Fruit fly (Drosophila melanogaster) whole organism, embryonic: ENCODE measurements around the gene dgt2.

ENCODE experiments used
- Adf1 ChIP-seq: fragments of 200-800 bp; sonication (Bioruptor generic); IDR thresholded peaks from 2 replicates; pipeline ENCODE4 v1.3.6; 2022; ENCODE audit warnings: missing biosample characterization, missing genetic modification characterization
- Atf3 ChIP-seq: fragments of 200-800 bp; sonication (Bioruptor generic); optimal IDR thresholded peaks from 3 replicates; lab custom pipeline; 2016; ENCODE audit warnings: missing biosample characterization, missing genetic modification characterization
- Blimp-1 ChIP-seq: fragments of 200-800 bp; sonication (Bioruptor generic); optimal IDR thresholded peaks from 3 replicates; lab custom pipeline; 2018; ENCODE audit warnings: missing biosample characterization, missing genetic modification characterization, mild to moderate bottlenecking, moderate library complexity, missing genetic modification reagents
- BtbVII ChIP-seq: fragments of 200-800 bp; sonication (Bioruptor generic); optimal IDR thresholded peaks from 3 replicates; lab custom pipeline; 2017; ENCODE audit warnings: missing biosample characterization, mild to moderate bottlenecking, missing genetic modification characterization
- CG10462 ChIP-seq: fragments of 200-800 bp; sonication (Bioruptor generic); optimal IDR thresholded peaks from 2 replicates; lab custom pipeline; 2016; ENCODE audit warnings: missing biosample characterization, missing genetic modification characterization
- CG11093 ChIP-seq: fragments of 200-800 bp; sonication (Bioruptor generic); IDR thresholded peaks from 3 replicates; pipeline ENCODE4 v1.3.6; 2022; ENCODE audit warnings: missing biosample characterization, missing genetic modification characterization
- CG11247 ChIP-seq: fragments of 200-800 bp; sonication (Bioruptor generic); IDR thresholded peaks from 2 replicates; pipeline ENCODE4 v1.3.6; 2022; ENCODE audit warnings: missing biosample characterization, missing genetic modification characterization
- CG12299 ChIP-seq: fragments of 200-800 bp; sonication (Bioruptor generic); optimal IDR thresholded peaks from 2 replicates; lab custom pipeline; 2018; ENCODE audit warnings: missing biosample characterization, mild to moderate bottlenecking, missing genetic modification characterization
- CG1233 ChIP-seq: fragments of 200-800 bp; sonication (Bioruptor generic); optimal IDR thresholded peaks from 4 replicates; lab custom pipeline; 2018; ENCODE audit warnings: missing biosample characterization, mild to moderate bottlenecking, missing genetic modification characterization
- CG14667 ChIP-seq: fragments of 200-800 bp; sonication (Bioruptor generic); IDR thresholded peaks from 2 replicates; pipeline ENCODE4 v1.3.6; 2022; ENCODE audit warnings: missing biosample characterization, missing genetic modification characterization
- CG17829 ChIP-seq: fragments of 200-800 bp; optimal IDR thresholded peaks from 2 replicates; lab custom pipeline; 2019; ENCODE audit warnings: missing biosample characterization, mild to moderate bottlenecking, missing genetic modification characterization, moderate library complexity
- CG31224 ChIP-seq: fragments of 200-800 bp; sonication (Bioruptor generic); IDR thresholded peaks from 2 replicates; pipeline ENCODE4 v1.3.6; 2022; ENCODE audit warnings: missing biosample characterization, missing genetic modification characterization
- CG34224 ChIP-seq: fragments of 200-800 bp; sonication (Bioruptor generic); IDR thresholded peaks from 3 replicates; pipeline ENCODE4 v1.3.6; 2022; ENCODE audit warnings: missing biosample characterization, missing genetic modification characterization; ENCODE audit not compliant: partially characterized antibody
- CG34376 ChIP-seq: fragments of 200-800 bp; sonication (Bioruptor generic); optimal IDR thresholded peaks from 2 replicates; lab custom pipeline; 2018; ENCODE audit warnings: missing biosample characterization, mild to moderate bottlenecking, missing genetic modification characterization
- CG3726 ChIP-seq: fragments of 200-800 bp; sonication (Bioruptor generic); IDR thresholded peaks from 3 replicates; pipeline ENCODE4, ENCODE4 v1.3.6; 2022; ENCODE audit warnings: missing biosample characterization, missing genetic modification characterization
- CG4707 ChIP-seq: fragments of 200-800 bp; sonication (Bioruptor generic); optimal IDR thresholded peaks from 2 replicates; lab custom pipeline; 2018; ENCODE audit warnings: missing biosample characterization, mild to moderate bottlenecking, missing genetic modification characterization, moderate library complexity
- CG6272 ChIP-seq: fragments of 200-800 bp; sonication (Bioruptor generic); IDR thresholded peaks from 2 replicates; pipeline ENCODE4 v1.3.6; 2022; ENCODE audit warnings: missing biosample characterization, missing genetic modification characterization
- CG6654 ChIP-seq: fragments of 200-800 bp; sonication (Bioruptor generic); optimal IDR thresholded peaks from 2 replicates; lab custom pipeline; 2017; ENCODE audit warnings: missing biosample characterization, mild to moderate bottlenecking, missing genetic modification characterization
- CG7928 ChIP-seq: fragments of 200-800 bp; sonication (Bioruptor generic); optimal IDR thresholded peaks from 2 replicates; lab custom pipeline; 2017; ENCODE audit warnings: missing biosample characterization, mild to moderate bottlenecking, missing genetic modification characterization
- CG7963 ChIP-seq: fragments of 200-800 bp; sonication (Bioruptor generic); IDR thresholded peaks from 3 replicates; pipeline ENCODE4 v1.3.6; 2022; ENCODE audit warnings: missing biosample characterization, missing genetic modification characterization; ENCODE audit not compliant: partially characterized antibody
- Chrac-16 ChIP-seq: fragments of 200-800 bp; sonication (Bioruptor generic); optimal IDR thresholded peaks from 3 replicates; lab custom pipeline; 2016; ENCODE audit warnings: missing biosample characterization, missing genetic modification characterization
- Dll ChIP-seq: fragments of 200-800 bp; sonication (Bioruptor generic); IDR thresholded peaks from 4 replicates; pipeline ENCODE4 v1.3.6; 2022; ENCODE audit warnings: missing biosample characterization, missing genetic modification characterization; ENCODE audit not compliant: partially characterized antibody
- HLHmδ ChIP-seq: fragments of 200-800 bp; sonication (Bioruptor generic); optimal IDR thresholded peaks from 2 replicates; lab custom pipeline; 2018; ENCODE audit warnings: missing biosample characterization, mild to moderate bottlenecking, missing genetic modification characterization, moderate library complexity
- HmgD ChIP-seq: fragments of 200-800 bp; sonication (Bioruptor generic); optimal IDR thresholded peaks from 3 replicates; lab custom pipeline; 2016; ENCODE audit warnings: missing biosample characterization, missing genetic modification characterization
- Med ChIP-seq: fragments of 200-800 bp; sonication (Bioruptor generic); peaks from one replicate; lab custom pipeline; 2016; ENCODE audit warnings: missing biosample characterization, missing genetic modification characterization, mild to moderate bottlenecking, inconsistent platforms, moderate library complexity
- NK7.1 ChIP-seq: fragments of 200-800 bp; sonication (Bioruptor generic); optimal IDR thresholded peaks from 3 replicates; lab custom pipeline; 2016; ENCODE audit warnings: missing biosample characterization, missing genetic modification characterization
- Sin3A ChIP-seq: fragments of >200 bp; optimal IDR thresholded peaks from 2 replicates; lab custom pipeline; 2018
- Xbp1 ChIP-seq: fragments of 200-800 bp; sonication (Bioruptor generic); optimal IDR thresholded peaks from 3 replicates; lab custom pipeline; 2016; ENCODE audit warnings: missing biosample characterization, mild to moderate bottlenecking, missing genetic modification characterization
- bcd ChIP-seq: fragments of 200-800 bp; sonication (Bioruptor generic); optimal IDR thresholded peaks from 2 replicates; lab custom pipeline; 2017; ENCODE audit warnings: missing biosample characterization, mild to moderate bottlenecking, missing genetic modification characterization
- chm ChIP-seq: fragments of 200-800 bp; sonication (Bioruptor generic); IDR thresholded peaks from 2 replicates; pipeline ENCODE4 v1.3.6; 2022; ENCODE audit warnings: missing biosample characterization, missing genetic modification characterization
- ci ChIP-seq: fragments of 200-800 bp; sonication (Bioruptor generic); IDR thresholded peaks from 3 replicates; pipeline ENCODE4 v1.3.6; 2022; ENCODE audit warnings: missing biosample characterization, missing genetic modification characterization
- crc ChIP-seq: fragments of 200-800 bp; sonication (Bioruptor generic); optimal IDR thresholded peaks from 2 replicates; lab custom pipeline; 2016; ENCODE audit warnings: missing biosample characterization, missing genetic modification characterization
- danr ChIP-seq: fragments of 200-800 bp; sonication (Bioruptor generic); IDR thresholded peaks from 2 replicates; pipeline ENCODE4 v1.3.6; 2022; ENCODE audit warnings: missing biosample characterization, missing genetic modification characterization
- disco-r ChIP-seq: fragments of 200-800 bp; sonication (Bioruptor generic); optimal IDR thresholded peaks from 2 replicates; lab custom pipeline; 2016; ENCODE audit warnings: missing biosample characterization, missing genetic modification characterization
- dmrt11E ChIP-seq: fragments of 200-800 bp; sonication (Bioruptor generic); optimal IDR thresholded peaks from 3 replicates; lab custom pipeline; 2018; ENCODE audit warnings: missing biosample characterization, mild to moderate bottlenecking, missing genetic modification characterization, moderate library complexity
- ftz-f1 ChIP-seq: fragments of 200-800 bp; sonication (Bioruptor generic); optimal IDR thresholded peaks from 2 replicates; lab custom pipeline; 2016; ENCODE audit warnings: missing biosample characterization, missing genetic modification characterization
- hth ChIP-seq: fragments of >200 bp; optimal IDR thresholded peaks from 2 replicates; lab custom pipeline; 2017; ENCODE audit warnings: inconsistent platforms
- jing ChIP-seq: fragments of 200-800 bp; sonication (Bioruptor generic); optimal IDR thresholded peaks from 2 replicates; lab custom pipeline; 2018; ENCODE audit warnings: missing biosample characterization, mild to moderate bottlenecking, missing genetic modification characterization
- lilli ChIP-seq: fragments of 200-800 bp; sonication (Bioruptor generic); optimal IDR thresholded peaks from 3 replicates; lab custom pipeline; 2016; ENCODE audit warnings: missing biosample characterization, missing genetic modification characterization
- lov ChIP-seq, 2 experiments: fragments of 200-800 bp in 1 of 2; fragments of >200 bp in 1 of 2; sonication (Bioruptor generic) in 1 of 2; IDR thresholded peaks in 1 of 2; optimal IDR thresholded peaks in 1 of 2; 2 replicates in 1 of 2; 3 replicates in 1 of 2; pipeline versions ENCODE4 v1.3.6 to Lab custom; 2017 to 2022; ENCODE audit warnings: missing biosample characterization in 1 of 2, missing genetic modification characterization in 1 of 2
- nom ChIP-seq: fragments of 200-800 bp; sonication (Bioruptor generic); optimal IDR thresholded peaks from 2 replicates; lab custom pipeline; 2017; ENCODE audit warnings: missing biosample characterization, missing genetic modification characterization, mild to moderate bottlenecking, moderate library complexity, missing genetic modification reagents
- pho ChIP-seq: fragments of 200-800 bp; sonication (Bioruptor generic); optimal IDR thresholded peaks from 2 replicates; lab custom pipeline; 2016; ENCODE audit warnings: missing biosample characterization, missing genetic modification characterization
- pzg ChIP-seq: fragments of 200-800 bp; sonication (Bioruptor generic); optimal IDR thresholded peaks from 3 replicates; lab custom pipeline; 2018; ENCODE audit warnings: missing biosample characterization, mild to moderate bottlenecking, missing genetic modification characterization, moderate library complexity
- ranshi ChIP-seq: fragments of 200-800 bp; sonication (Bioruptor generic); IDR thresholded peaks from 2 replicates; pipeline ENCODE4 v1.3.6; 2022; ENCODE audit warnings: missing biosample characterization, missing genetic modification characterization
- repo ChIP-seq: fragments of 200-800 bp; sonication (Bioruptor generic); optimal IDR thresholded peaks from 2 replicates; lab custom pipeline; 2016; ENCODE audit warnings: missing biosample characterization, missing genetic modification characterization
- run ChIP-seq: fragments of 200-800 bp; sonication (Bioruptor generic); optimal IDR thresholded peaks from 3 replicates; lab custom pipeline; 2018; ENCODE audit warnings: missing biosample characterization, mild to moderate bottlenecking, missing genetic modification characterization
- scrt ChIP-seq: fragments of 200-800 bp; sonication (Bioruptor generic); optimal IDR thresholded peaks from 2 replicates; lab custom pipeline; 2018; ENCODE audit warnings: missing biosample characterization, mild to moderate bottlenecking, missing genetic modification characterization, moderate library complexity
- slp2 ChIP-seq: fragments of 200-800 bp; sonication (Bioruptor generic); optimal IDR thresholded peaks from 2 replicates; lab custom pipeline; 2016; ENCODE audit warnings: missing biosample characterization, missing genetic modification characterization
- sob ChIP-seq: fragments of 200-800 bp; sonication (Bioruptor generic); IDR thresholded peaks from 2 replicates; pipeline ENCODE4 v1.3.6; 2022; ENCODE audit warnings: missing biosample characterization, missing genetic modification characterization
- trh ChIP-seq: fragments of 200-800 bp; sonication (Bioruptor generic); optimal IDR thresholded peaks from 2 replicates; lab custom pipeline; 2016; ENCODE audit warnings: missing biosample characterization, missing genetic modification characterization
- tx ChIP-seq: fragments of 200-800 bp; sonication (Bioruptor generic); optimal IDR thresholded peaks from 2 replicates; lab custom pipeline; 2016; ENCODE audit warnings: missing biosample characterization, missing genetic modification characterization
- zen ChIP-seq: fragments of 200-800 bp; sonication (Bioruptor generic); optimal IDR thresholded peaks from 3 replicates; lab custom pipeline; 2018; ENCODE audit warnings: missing biosample characterization, mild to moderate bottlenecking, missing genetic modification characterization, moderate library complexity

dgt2 gene

dm6 chr2L:12007331-12007791 is 17.6 kb downstream of the dgt2 start (continued):
- TF ChIP-seq CG14667 (no peak), ranshi (GFP tag; lab: Robert Waterston, UW) (no peak), crc (no peak), disco-r (peak; percentile 50), lov (optimal IDR thresholded peaks at IDR 0.05; lab: Kevin White, UChicago) (no peak), lov (GFP tag; IDR thresholded peaks at IDR 0.05; lab: Robert Waterston, UW) (no peak), CG7963 (GFP tag; lab: Robert Waterston, UW) (no peak), Chrac-16 (GFP tag; lab: Kevin White, UChicago) (no peak), ci (no peak), pho (GFP tag; lab: Kevin White, UChicago) (peak; percentile 28), bcd (GFP tag; lab: Kevin White, UChicago) (peak; percentile 32), CG1233 (GFP tag; lab: Kevin White, UChicago) (peak; percentile 74), CG12299 (tag; lab: Kevin White, UChicago) (no peak), Xbp1 (GFP tag; lab: Kevin White, UChicago) (peak; percentile 33), Adf1 (GFP tag; lab: Robert Waterston, UW) (no peak), BtbVII (GFP tag; lab: Kevin White, UChicago) (peak; percentile 77), HLHmδ (GFP tag; lab: Kevin White, UChicago) (peak; percentile 96), danr (GFP tag; lab: Robert Waterston, UW) (no peak), run (tag; lab: Kevin White, UChicago) (peak; percentile 89), Med (GFP tag; lab: Kevin White, UChicago) (peak; percentile 96), lilli (GFP tag; lab: Kevin White, UChicago) (no peak), CG11093 (GFP tag; lab: Robert Waterston, UW) (peak; percentile 58; the same call in 1 of the 3 replicates), CG10462 (GFP tag; lab: Kevin White, UChicago) (no peak), CG31224 (no peak), pzg (GFP tag; lab: Kevin White, UChicago) (peak; percentile 37), CG4707 (GFP tag; lab: Kevin White, UChicago) (peak; percentile 82), ftz-f1 (peak; percentile 98), chm (no peak), CG6272 (peak; percentile 57; the same call in 1 of the 2 replicates), CG6654 (no peak), Atf3 (no peak), Sin3A (lab: Kevin White, UChicago) (no peak), CG17829 (tag; lab: Kevin White, UChicago) (peak; percentile 85), jing (no peak), hth (lab: Kevin White, UChicago) (no peak), Blimp-1 (GFP tag; lab: Kevin White, UChicago) (peak; percentile 45), CG3726 (GFP tag; lab: Robert Waterston, UW) (no peak), trh (no peak), zen (tag; lab: Kevin White, UChicago) (peak; percentile 88), tx (no peak), CG34224 (GFP tag; lab: Robert Waterston, UW) (no peak), CG34376 (GFP tag; lab: Kevin White, UChicago) (peak; percentile 98), slp2 (GFP tag; lab: Kevin White, UChicago) (no peak), nom (GFP tag; lab: Kevin White, UChicago) (peak; percentile 95), dmrt11E (tag; lab: Kevin White, UChicago) (peak; percentile 21), NK7.1 (GFP tag; lab: Kevin White, UChicago) (no peak), sob (no peak), CG11247 (no peak), CG7928 (peak; percentile 36), scrt (no peak), Dll (GFP tag; lab: Robert Waterston, UW) (no peak), HmgD (GFP tag; lab: Kevin White, UChicago) (peak; percentile 98), repo (peak; percentile 50)
